Worm (Caenorhabditis elegans): ENCODE results near the gene R12B2.7.

Gene R12B2.7

ce11 chrIII:5842920-5843319, 28.1 kb downstream of the R12B2.7 start:
- TF ChIP-seq cebp-1 (GFP tag; IDR thresholded peaks at IDR 0.05) (no peak), cebp-1 (tag; optimal IDR thresholded peaks at IDR 0.05) (peak; percentile 10), lin-26 (GFP tag; IDR thresholded peaks at IDR 0.05) (no peak), ceh-100 (GFP tag; IDR thresholded peaks at IDR 0.05) (no peak), zfh-2 (GFP tag; conservative IDR thresholded peaks at IDR 0.05) (0 out of 2 replicates have a peak, but pooled peaks have one; percentile 8), ztf-26 (tag; optimal IDR thresholded peaks at IDR 0.05) (no peak), ceh-27 (GFP tag; optimal IDR thresholded peaks at IDR 0.05) (no peak), bed-2 (GFP tag; IDR thresholded peaks at IDR 0.05) (no peak), akir-1 (GFP tag; optimal IDR thresholded peaks at IDR 0.05) (no peak), lag-1 (GFP tag; IDR thresholded peaks at IDR 0.05) (no peak)

ce11 chrIII:5843662-5844061, 28.8 kb downstream of the R12B2.7 start:
- TF ChIP-seq zfh-2 (GFP tag; conservative IDR thresholded peaks at IDR 0.05) (peak; percentile 39; the same call in 1 of the 2 replicates), nhr-179 (tag; optimal IDR thresholded peaks at IDR 0.05) (no peak), ceh-91 (GFP tag; IDR thresholded peaks at IDR 0.05) (no peak)

DNA sequence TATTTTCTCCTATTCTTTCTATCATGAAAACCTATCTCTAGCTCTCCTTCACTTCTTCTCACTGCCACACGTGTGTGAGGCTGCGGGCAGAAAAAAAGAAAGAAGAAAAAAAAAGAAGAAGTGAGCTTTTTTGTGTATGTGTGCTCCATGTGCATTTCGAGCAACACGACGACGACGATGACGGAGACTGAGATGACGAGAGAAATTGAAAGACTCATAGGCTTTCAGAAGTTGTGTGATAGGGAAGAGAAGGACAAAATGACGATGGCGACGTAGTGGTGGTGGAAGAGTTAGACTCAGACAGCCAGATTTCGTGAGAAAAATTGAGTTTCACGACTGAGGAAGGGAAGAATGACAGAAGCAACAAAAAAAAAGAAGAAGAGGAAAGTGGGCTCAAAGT, 30.6 kb downstream of the R12B2.7 start:
- no peak for TF ChIP-seq snpc-3.4 (tag; optimal IDR thresholded peaks at IDR 0.05)
- TF ChIP-seq sptf-2 (GFP tag; optimal IDR thresholded peaks at IDR 0.05) = no peak
- TF ChIP-seq fkh-3 (tag; optimal IDR thresholded peaks at IDR 0.05) = no peak
- peak; percentile 19 for TF ChIP-seq somi-1 (GFP tag; optimal IDR thresholded peaks at IDR 0.05)
- TF ChIP-seq Y53F4B.3 (GFP tag; IDR thresholded peaks at IDR 0.05) = no peak
- TF ChIP-seq mes-4 (tag; optimal IDR thresholded peaks at IDR 0.05) = no peak
- TF ChIP-seq dox-1 (GFP tag; IDR thresholded peaks at IDR 0.05) = no peak
- TF ChIP-seq ceh-27 (GFP tag; optimal IDR thresholded peaks at IDR 0.05) = peak; percentile 27
- peak; percentile 24 for TF ChIP-seq attf-5 (GFP tag; optimal IDR thresholded peaks at IDR 0.05)
- TF ChIP-seq ceh-79 (tag; optimal IDR thresholded peaks at IDR 0.05) = no peak
- 0 out of 2 replicates have a peak, but pooled peaks have one; percentile 17 for TF ChIP-seq pbrm-1 (GFP tag; IDR thresholded peaks at IDR 0.05)
- no peak for TF ChIP-seq ztf-25 (GFP tag; IDR thresholded peaks at IDR 0.05)
- TF ChIP-seq F49E8.2 (tag; optimal IDR thresholded peaks at IDR 0.05; ENCODE audit: insufficient read depth) = no peak
- peak; percentile 45; the same call in 1 of the 2 replicates for TF ChIP-seq hmg-1.2 (GFP tag; IDR thresholded peaks at IDR 0.05)
- TF ChIP-seq ztf-3 (GFP tag; optimal IDR thresholded peaks at IDR 0.05) = no peak
- TF ChIP-seq ets-4 (GFP tag; optimal IDR thresholded peaks at IDR 0.05) = no peak
- TF ChIP-seq lin-40 (tag; optimal IDR thresholded peaks at IDR 0.05) = peak; percentile 59
- no peak for TF ChIP-seq lir-1 (GFP tag; conservative IDR thresholded peaks at IDR 0.05)
- no peak for TF ChIP-seq bed-2 (GFP tag; IDR thresholded peaks at IDR 0.05)
- TF ChIP-seq zfh-2 (GFP tag; conservative IDR thresholded peaks at IDR 0.05) = peak; percentile 72
- no peak for TF ChIP-seq dpff-1 (tag; optimal IDR thresholded peaks at IDR 0.05)
- no peak for TF ChIP-seq cebp-1 (GFP tag; IDR thresholded peaks at IDR 0.05)
- peak; percentile 59 for TF ChIP-seq cebp-1 (tag; optimal IDR thresholded peaks at IDR 0.05)
- TF ChIP-seq lin-35 (GFP tag; optimal IDR thresholded peaks at IDR 0.05) = peak in 1 of 3 experiments; percentile 63
- TF ChIP-seq egrh-3 (GFP tag; IDR thresholded peaks at IDR 0.05) = no peak
- peak; percentile 67 for TF ChIP-seq K12H6.12 (tag; optimal IDR thresholded peaks at IDR 0.05)
- no peak for TF ChIP-seq snpc-4 (GFP tag; optimal IDR thresholded peaks at IDR 0.05)
- peak in 1 of 4 experiments; percentile 16 for TF ChIP-seq snpc-4 (tag; optimal IDR thresholded peaks at IDR 0.05)
- no peak for TF ChIP-seq xnd-1 (tag; optimal IDR thresholded peaks at IDR 0.05)
- TF ChIP-seq gei-17 (GFP tag; optimal IDR thresholded peaks at IDR 0.05) = no peak
- TF ChIP-seq hlh-26 (GFP tag; conservative IDR thresholded peaks at IDR 0.05) = no peak
- no peak for TF ChIP-seq sdz-38 (tag; optimal IDR thresholded peaks at IDR 0.05)
- TF ChIP-seq hlh-12 (tag; optimal IDR thresholded peaks at IDR 0.05) = no peak
- TF ChIP-seq snpc-1.1 (tag; optimal IDR thresholded peaks at IDR 0.05; ENCODE audit: insufficient read depth) = no peak

Data from whole organism, young adult.